Worm (Caenorhabditis elegans) whole organism, L2 larva: ENCODE results near the gene K08D8.11.

ENCODE experiments used
- lin-13 ChIP-seq: fragments of 150-350 bp; optimal IDR thresholded peaks from 2 replicates; lab custom pipeline; 2014; ENCODE audit warnings: missing biosample characterization, missing genetic modification reagents, missing genetic modification characterization
- lsy-2 ChIP-seq, 2 experiments: fragments of 150-350 bp in 1 of 2; sonication (generic microtip) in 1 of 2; optimal IDR thresholded peaks; 2 replicates each; lab custom pipeline; 2014 to 2017; ENCODE audit warnings: missing biosample characterization in 2 of 2, missing genetic modification characterization in 2 of 2
- ztf-4 ChIP-seq: fragments of 150-350 bp; optimal IDR thresholded peaks from 2 replicates; lab custom pipeline; 2014; ENCODE audit warnings: missing biosample characterization, missing genetic modification characterization

DNA sequence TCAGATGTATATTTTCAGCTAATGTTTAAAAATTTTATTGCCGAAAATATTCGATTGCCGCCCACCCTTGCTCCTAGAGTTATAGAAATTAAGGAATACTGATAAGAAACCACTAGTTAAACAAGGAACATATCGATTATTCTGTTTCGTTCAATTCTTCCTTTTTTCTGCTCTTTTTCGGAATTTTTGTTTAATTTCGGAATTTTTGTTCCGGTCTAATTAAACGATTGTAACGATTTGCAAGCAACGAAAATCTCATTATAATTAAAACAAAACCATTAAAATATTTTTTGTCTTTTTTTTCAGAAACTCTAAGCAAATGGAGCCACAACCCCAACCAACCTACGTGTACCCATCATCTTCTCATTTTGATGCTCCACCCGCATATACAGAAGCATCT lies 2.9 kb upstream of the K08D8.11 start, which contains the start of gene K08D8.1:
- TF ChIP-seq lsy-2 (tag; optimal IDR thresholded peaks at IDR 0.05; lab: Kevin White, UChicago) (no peak), lin-13 (GFP tag; lab: Kevin White, UChicago) (no peak), ztf-4 (tag; lab: Kevin White, UChicago) (no peak)
